Worm (Caenorhabditis elegans): ENCODE data around the gene Y73B6BL.289.
A peak's percentile ranks its signal among the peaks of the same experiment; 100 is the strongest.

The Y73B6BL.289 gene

DNA sequence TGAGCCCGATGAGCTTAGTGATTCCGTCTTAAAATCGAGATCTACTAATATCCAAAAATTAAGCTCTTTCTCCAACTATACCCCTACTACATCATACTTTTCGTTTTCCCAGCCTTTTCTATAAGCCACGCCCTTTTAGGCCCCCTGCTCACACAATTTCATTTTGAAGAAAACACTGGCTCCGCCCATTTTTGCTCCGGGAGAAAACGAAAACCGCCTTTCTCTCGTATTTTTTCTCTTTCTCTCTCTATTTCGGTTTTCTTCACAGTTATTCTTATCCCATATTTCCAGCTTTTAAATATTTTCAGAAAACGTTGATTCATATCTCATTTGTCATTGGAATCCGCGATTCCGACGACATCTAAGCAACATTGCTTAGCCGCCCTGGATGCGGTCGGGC, 14.4 kb downstream of the Y73B6BL.289 start, which contains the start of gene Y73B6BL.47:
Gene Y73B6BL.47 (plus strand): TSS at position 301 of the 400 bp plus-strand sequence.
- TF ChIP-seq tlf-1 (GFP tag; optimal IDR thresholded peaks at IDR 0.05) (no peak), tbx-9 (tag; optimal IDR thresholded peaks at IDR 0.05; ENCODE audit: borderline replicate concordance) (no peak), repo-1 (tag; optimal IDR thresholded peaks at IDR 0.05) (no peak)

ce11 chrIV:6363604-6364003, 16.3 kb downstream of the Y73B6BL.289 start:
- TF ChIP-seq mes-4 (tag; optimal IDR thresholded peaks at IDR 0.05) (no peak), bed-1 (GFP tag; IDR thresholded peaks at IDR 0.05) (no peak), K12H6.12 (tag; optimal IDR thresholded peaks at IDR 0.05) (no peak), F55B11.4 (tag; optimal IDR thresholded peaks at IDR 0.05; ENCODE audit: borderline replicate concordance, insufficient read depth) (no peak), pha-4 (tag; optimal IDR thresholded peaks at IDR 0.05) (no peak), F49E8.2 (tag; optimal IDR thresholded peaks at IDR 0.05; ENCODE audit: insufficient read depth) (no peak), C06A6.2 (GFP tag; conservative IDR thresholded peaks at IDR 0.05) (no peak), F52B5.7 (tag; optimal IDR thresholded peaks at IDR 0.05) (no peak), rec-8 (tag; optimal IDR thresholded peaks at IDR 0.05) (no peak), madf-8 (GFP tag; conservative IDR thresholded peaks at IDR 0.05) (no peak), madf-6 (GFP tag; IDR thresholded peaks at IDR 0.05) (no peak), unc-62 (GFP tag; optimal IDR thresholded peaks at IDR 0.05) (no peak), hlh-12 (tag; optimal IDR thresholded peaks at IDR 0.05) (no peak), aptf-3 (GFP tag; IDR thresholded peaks at IDR 0.05) (no peak), rpc-1 (optimal IDR thresholded peaks at IDR 0.05) (no peak), rpc-1 (tag; optimal IDR thresholded peaks at IDR 0.05) (no peak), ceh-79 (tag; optimal IDR thresholded peaks at IDR 0.05) (no peak), nfya-1 (tag; optimal IDR thresholded peaks at IDR 0.05; ENCODE audit: borderline replicate concordance, insufficient read depth) (no peak), snpc-1.1 (tag; optimal IDR thresholded peaks at IDR 0.05; ENCODE audit: insufficient read depth) (no peak)

DNA sequence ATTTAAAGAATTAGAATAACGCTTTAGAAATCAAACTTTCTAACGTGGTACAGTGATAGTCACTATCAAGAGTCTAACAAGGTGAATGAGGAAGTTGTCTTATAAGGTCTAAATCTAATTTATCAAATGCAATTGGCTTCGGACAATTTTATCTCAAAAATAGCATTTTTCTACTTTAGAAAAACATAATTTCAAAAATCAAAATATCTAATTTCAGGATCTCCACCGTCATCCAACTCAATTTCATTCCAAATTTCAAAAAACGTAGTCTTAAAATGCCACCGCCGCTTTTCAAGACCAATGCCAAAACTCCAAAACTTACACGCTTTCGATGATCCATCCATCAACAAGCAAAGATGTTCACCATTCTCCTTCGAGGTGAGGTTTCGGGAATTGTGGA, 17.7 kb downstream of the Y73B6BL.289 start, which contains the start of gene Y73B6BL.270:
Gene Y73B6BL.270 (plus strand): TSS at position 301 of the 400 bp plus-strand sequence.
- TF ChIP-seq ccch-3 (GFP tag; optimal IDR thresholded peaks at IDR 0.05) (no peak), Y56A3A.18 (GFP tag; IDR thresholded peaks at IDR 0.05) (no peak), egl-18 (GFP tag; IDR thresholded peaks at IDR 0.05) (no peak), tlf-1 (GFP tag; optimal IDR thresholded peaks at IDR 0.05) (no peak), pbrm-1 (GFP tag; IDR thresholded peaks at IDR 0.05) (no peak), hlh-26 (GFP tag; conservative IDR thresholded peaks at IDR 0.05) (no peak)

DNA sequence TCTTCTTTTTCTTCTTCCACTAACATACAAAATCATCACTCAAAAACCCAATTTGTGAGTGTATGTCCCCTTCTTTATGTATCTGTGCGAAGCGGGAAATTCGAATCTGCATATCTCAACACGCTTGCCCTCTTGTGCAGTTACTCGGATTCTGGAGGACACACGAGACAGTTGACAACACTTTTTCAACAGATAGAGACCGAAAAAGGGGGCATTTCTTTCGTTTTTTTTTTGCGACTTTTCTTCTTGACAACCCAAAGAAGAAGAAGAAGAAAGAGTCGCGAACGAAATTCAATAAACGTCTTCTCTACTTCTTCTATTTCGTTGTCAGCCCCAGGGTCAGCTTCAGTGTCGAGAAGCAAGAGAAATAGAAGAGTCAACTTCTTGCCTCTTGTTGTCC, 18.7 kb downstream of the Y73B6BL.289 start:
- TF ChIP-seq mcd-1 (GFP tag; IDR thresholded peaks at IDR 0.05), result no peak
- TF ChIP-seq hmg-1.2 (GFP tag; IDR thresholded peaks at IDR 0.05), result 0 out of 2 replicates have a peak, but pooled peaks have one; percentile 4

DNA sequence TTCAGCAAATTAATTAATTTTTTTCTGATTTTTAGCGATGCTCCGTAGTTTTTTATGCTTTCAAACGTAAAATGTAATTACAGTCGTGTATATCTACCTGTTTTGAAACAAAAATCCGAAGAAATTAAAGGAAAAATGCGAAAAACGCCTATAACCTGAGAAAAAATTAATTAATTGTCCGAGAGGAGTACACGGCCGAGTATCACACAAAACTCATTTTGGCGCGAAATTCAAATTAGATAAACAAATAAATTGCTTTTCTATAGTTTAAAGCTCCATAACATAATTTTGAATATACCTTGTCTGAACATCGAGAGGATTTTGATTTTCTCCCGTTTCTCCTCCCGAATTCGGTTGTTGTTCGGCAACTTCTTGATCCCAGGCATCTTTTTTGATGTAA, 22.2 kb downstream of the Y73B6BL.289 start:
- TF ChIP-seq attf-5 (GFP tag; optimal IDR thresholded peaks at IDR 0.05), result no peak
- TF ChIP-seq lin-35 (GFP tag; optimal IDR thresholded peaks at IDR 0.05), result peak in 1 of 3 experiments; percentile 33
- no peak for TF ChIP-seq sdz-38 (tag; optimal IDR thresholded peaks at IDR 0.05)
- peak; percentile 64 for TF ChIP-seq lin-54 (GFP tag; optimal IDR thresholded peaks at IDR 0.05)
- TF ChIP-seq F57A8.1 (GFP tag; optimal IDR thresholded peaks at IDR 0.05), result no peak
- peak; percentile 21 for TF ChIP-seq ZK185.1 (tag; optimal IDR thresholded peaks at IDR 0.05; ENCODE audit: poor library complexity, severe bottlenecking)
- TF ChIP-seq efl-1 (GFP tag; optimal IDR thresholded peaks at IDR 0.05), result peak; percentile 28
- TF ChIP-seq snpc-4 (GFP tag; optimal IDR thresholded peaks at IDR 0.05), result no peak
- TF ChIP-seq snpc-4 (tag; optimal IDR thresholded peaks at IDR 0.05), result peak in 1 of 4 experiments; percentile 29
